Worm (Caenorhabditis elegans): Measurements from ENCODE around the gene dnc-1.

ce11 chrIV:10879542-10879941 lies 53.5 kb downstream of the dnc-1 start, which contains the start of gene sdz-13:
- TF ChIP-seq jun-1 (tag; optimal IDR thresholded peaks at IDR 0.05) (no peak), aha-1 (tag; optimal IDR thresholded peaks at IDR 0.05) (no peak), skn-1 (tag; optimal IDR thresholded peaks at IDR 0.05) (no peak), pax-3 (tag; optimal IDR thresholded peaks at IDR 0.05) (no peak), egl-13 (tag; optimal IDR thresholded peaks at IDR 0.05) (no peak), unc-62 (GFP tag; optimal IDR thresholded peaks at IDR 0.05) (no peak), ceh-8 (GFP tag; optimal IDR thresholded peaks at IDR 0.05) (no peak), lsy-2 (tag; optimal IDR thresholded peaks at IDR 0.05) (no peak), hlh-17 (GFP tag; optimal IDR thresholded peaks at IDR 0.05; ENCODE audit: borderline replicate concordance) (no peak), tbx-2 (tag; optimal IDR thresholded peaks at IDR 0.05) (no peak)

Data from whole organism, L1 larva.